Fruit fly (Drosophila melanogaster) whole organism, embryonic: ENCODE measurements around the gene BBIP1.

Source experiments
- Atf-2 ChIP-seq: fragments of 200-800 bp; sonication (Bioruptor generic); optimal IDR thresholded peaks from 2 replicates; lab custom pipeline; 2016; ENCODE audit warnings: missing biosample characterization, missing genetic modification characterization
- Awh ChIP-seq: fragments of 200-800 bp; sonication (Bioruptor generic); IDR thresholded peaks from 2 replicates; pipeline ENCODE4, ENCODE4 v1.3.6; 2022; ENCODE audit warnings: missing biosample characterization, missing genetic modification characterization
- CG10274 ChIP-seq: fragments of 200-800 bp; sonication (Bioruptor generic); optimal IDR thresholded peaks from 3 replicates; lab custom pipeline; 2017; ENCODE audit warnings: missing biosample characterization, mild to moderate bottlenecking, missing genetic modification characterization
- CG10462 ChIP-seq: fragments of 200-800 bp; sonication (Bioruptor generic); optimal IDR thresholded peaks from 2 replicates; lab custom pipeline; 2016; ENCODE audit warnings: missing biosample characterization, missing genetic modification characterization
- CG11723 ChIP-seq: fragments of 200-800 bp; sonication (Bioruptor generic); optimal IDR thresholded peaks from 2 replicates; lab custom pipeline; 2017; ENCODE audit warnings: missing biosample characterization, mild to moderate bottlenecking, missing genetic modification characterization
- CG14667 ChIP-seq: fragments of 200-800 bp; sonication (Bioruptor generic); IDR thresholded peaks from 2 replicates; pipeline ENCODE4 v1.3.6; 2022; ENCODE audit warnings: missing biosample characterization, missing genetic modification characterization
- CG14860 ChIP-seq: fragments of 200-800 bp; sonication (Bioruptor generic); IDR thresholded peaks from 3 replicates; pipeline ENCODE4 v1.3.6; 2022; ENCODE audit warnings: missing biosample characterization, missing genetic modification characterization; ENCODE audit not compliant: partially characterized antibody
- CG15011 ChIP-seq: fragments of 200-800 bp; sonication (Bioruptor generic); optimal IDR thresholded peaks from 3 replicates; lab custom pipeline; 2018; ENCODE audit warnings: missing biosample characterization, mild to moderate bottlenecking, missing genetic modification characterization
- CG15269 ChIP-seq: fragments of 200-800 bp; sonication (Bioruptor generic); optimal IDR thresholded peaks from 2 replicates; lab custom pipeline; 2018; ENCODE audit warnings: missing biosample characterization, mild to moderate bottlenecking, missing genetic modification characterization, moderate library complexity
- CG1529 ChIP-seq: fragments of 200-800 bp; sonication (Bioruptor generic); optimal IDR thresholded peaks from 3 replicates; lab custom pipeline; 2018; ENCODE audit warnings: missing biosample characterization, missing genetic modification characterization
- CG15514 ChIP-seq: fragments of 200-800 bp; sonication (Bioruptor generic); optimal IDR thresholded peaks from 3 replicates; lab custom pipeline; 2017; ENCODE audit warnings: missing biosample characterization, missing genetic modification characterization, mild to moderate bottlenecking, moderate library complexity, missing genetic modification reagents
- CG1603 ChIP-seq: fragments of 200-800 bp; sonication (Bioruptor generic); optimal IDR thresholded peaks from 2 replicates; lab custom pipeline; 2019; ENCODE audit warnings: missing biosample characterization, mild to moderate bottlenecking, missing genetic modification characterization, moderate library complexity
- CG18011 ChIP-seq: fragments of 200-800 bp; sonication (Bioruptor generic); optimal IDR thresholded peaks from 2 replicates; lab custom pipeline; 2017; ENCODE audit warnings: missing biosample characterization, missing genetic modification characterization, mild to moderate bottlenecking, moderate library complexity, missing genotype
- CG2120 ChIP-seq: fragments of 200-800 bp; sonication (Bioruptor generic); optimal IDR thresholded peaks from 3 replicates; lab custom pipeline; 2016; ENCODE audit warnings: missing biosample characterization, missing genetic modification characterization
- CG2678 ChIP-seq: fragments of 200-800 bp; sonication (Bioruptor generic); optimal IDR thresholded peaks from 3 replicates; lab custom pipeline; 2019; ENCODE audit warnings: missing biosample characterization, mild to moderate bottlenecking, missing genetic modification characterization, moderate library complexity
- CG31224 ChIP-seq: fragments of 200-800 bp; sonication (Bioruptor generic); IDR thresholded peaks from 2 replicates; pipeline ENCODE4 v1.3.6; 2022; ENCODE audit warnings: missing biosample characterization, missing genetic modification characterization
- CG34224 ChIP-seq: fragments of 200-800 bp; sonication (Bioruptor generic); IDR thresholded peaks from 3 replicates; pipeline ENCODE4 v1.3.6; 2022; ENCODE audit warnings: missing biosample characterization, missing genetic modification characterization; ENCODE audit not compliant: partially characterized antibody
- CG4328 ChIP-seq: fragments of 200-800 bp; sonication (Bioruptor generic); optimal IDR thresholded peaks from 3 replicates; lab custom pipeline; 2017; ENCODE audit warnings: missing biosample characterization, missing genetic modification reagents, missing genetic modification characterization
- Chrac-16 ChIP-seq: fragments of 200-800 bp; sonication (Bioruptor generic); optimal IDR thresholded peaks from 3 replicates; lab custom pipeline; 2016; ENCODE audit warnings: missing biosample characterization, missing genetic modification characterization
- Dek ChIP-seq: fragments of 200-800 bp; sonication (Bioruptor generic); optimal IDR thresholded peaks from 3 replicates; lab custom pipeline; 2019; ENCODE audit warnings: missing biosample characterization, mild to moderate bottlenecking, missing genetic modification characterization, moderate library complexity
- Dp ChIP-seq: fragments of 200-800 bp; sonication (Bioruptor generic); optimal IDR thresholded peaks from 2 replicates; lab custom pipeline; 2018; ENCODE audit warnings: missing biosample characterization, mild to moderate bottlenecking, missing genetic modification characterization, moderate library complexity
- Eip74EF ChIP-seq, 2 experiments: fragments of 200-800 bp in 1 of 2; fragments of >200 bp in 1 of 2; sonication (Bioruptor generic) in 1 of 2; optimal IDR thresholded peaks; 2 replicates each; lab custom pipeline; 2017 to 2019; ENCODE audit warnings: missing biosample characterization in 2 of 2, missing genetic modification characterization in 2 of 2, mild to moderate bottlenecking in 1 of 2, moderate library complexity in 1 of 2
- H15 ChIP-seq: fragments of 200-800 bp; sonication (Bioruptor generic); IDR thresholded peaks from 3 replicates; pipeline ENCODE4 v1.3.6; 2022; ENCODE audit warnings: missing biosample characterization, missing genetic modification characterization
- Hmr ChIP-seq: fragments of 200-800 bp; sonication (Bioruptor generic); optimal IDR thresholded peaks from 3 replicates; lab custom pipeline; 2017; ENCODE audit warnings: mild to moderate bottlenecking, missing biosample characterization, missing genetic modification reagents, missing genetic modification characterization
- Hsf ChIP-seq: fragments of 200-800 bp; sonication (Bioruptor generic); optimal IDR thresholded peaks from 3 replicates; lab custom pipeline; 2016; ENCODE audit warnings: missing biosample characterization, missing genetic modification characterization
- MTF-1 ChIP-seq: fragments of 200-800 bp; sonication (Bioruptor generic); optimal IDR thresholded peaks from 2 replicates; lab custom pipeline; 2018; ENCODE audit warnings: missing biosample characterization, mild to moderate bottlenecking, missing genetic modification characterization, borderline replicate concordance
- NK7.1 ChIP-seq: fragments of 200-800 bp; sonication (Bioruptor generic); optimal IDR thresholded peaks from 3 replicates; lab custom pipeline; 2016; ENCODE audit warnings: missing biosample characterization, missing genetic modification characterization
- Opbp ChIP-seq: fragments of 200-800 bp; sonication (Bioruptor generic); IDR thresholded peaks from 3 replicates; pipeline ENCODE4 v1.3.6; 2022; ENCODE audit warnings: missing biosample characterization, missing genetic modification characterization; ENCODE audit not compliant: partially characterized antibody
- PHDP ChIP-seq: fragments of 200-800 bp; sonication (Bioruptor generic); optimal IDR thresholded peaks from 3 replicates; lab custom pipeline; 2018; ENCODE audit warnings: missing biosample characterization, mild to moderate bottlenecking, missing genetic modification characterization, moderate library complexity
- Taf1 ChIP-seq: fragments of 200-800 bp; sonication (Bioruptor generic); IDR thresholded peaks from 2 replicates; pipeline ENCODE4 v1.3.6; 2022; ENCODE audit warnings: missing biosample characterization, missing genetic modification characterization
- Tbp ChIP-seq: fragments of >200 bp; optimal IDR thresholded peaks from 2 replicates; lab custom pipeline; 2018; ENCODE audit warnings: missing biosample characterization, missing genetic modification characterization
- aop ChIP-seq: fragments of 200-800 bp; sonication (Bioruptor generic); IDR thresholded peaks from 2 replicates; pipeline ENCODE4 v1.3.6; 2022; ENCODE audit warnings: missing biosample characterization, missing genetic modification characterization
- cato ChIP-seq: fragments of 200-800 bp; sonication (Bioruptor generic); optimal IDR thresholded peaks from 2 replicates; lab custom pipeline; 2016; ENCODE audit warnings: missing biosample characterization, missing genetic modification characterization, borderline replicate concordance
- cwo ChIP-seq: fragments of 200-800 bp; sonication (Bioruptor generic); optimal IDR thresholded peaks from 3 replicates; lab custom pipeline; 2017; ENCODE audit warnings: missing biosample characterization, missing genetic modification characterization, mild to moderate bottlenecking, moderate library complexity, missing genetic modification reagents
- da ChIP-seq: fragments of 200-800 bp; sonication (Bioruptor generic); optimal IDR thresholded peaks from 2 replicates; lab custom pipeline; 2016; ENCODE audit warnings: missing biosample characterization, missing genetic modification characterization
- exex ChIP-seq: fragments of 200-800 bp; sonication (Bioruptor generic); optimal IDR thresholded peaks from 4 replicates; lab custom pipeline; 2018; ENCODE audit warnings: missing biosample characterization, mild to moderate bottlenecking, missing genetic modification characterization, moderate library complexity
- h ChIP-seq: fragments of >200 bp; optimal IDR thresholded peaks from 2 replicates; lab custom pipeline; 2017
- ken ChIP-seq: fragments of 200-800 bp; sonication (Bioruptor generic); IDR thresholded peaks from 3 replicates; pipeline ENCODE4 v1.3.6; 2022; ENCODE audit warnings: missing biosample characterization, missing genetic modification characterization
- lilli ChIP-seq: fragments of 200-800 bp; sonication (Bioruptor generic); optimal IDR thresholded peaks from 3 replicates; lab custom pipeline; 2016; ENCODE audit warnings: missing biosample characterization, missing genetic modification characterization
- lola ChIP-seq, 3 experiments: fragments of >200 bp in 2 of 3; fragments of 200-800 bp in 1 of 3; sonication (Bioruptor generic) in 1 of 3; optimal IDR thresholded peaks; 2 replicates each; lab custom pipeline; 2017 to 2019; ENCODE audit warnings: missing biosample characterization in 3 of 3, missing genetic modification characterization in 3 of 3, mild to moderate bottlenecking in 1 of 3, moderate library complexity in 1 of 3
- mld ChIP-seq: fragments of 200-800 bp; sonication (Bioruptor generic); IDR thresholded peaks from 3 replicates; pipeline ENCODE4 v1.3.6; 2022; ENCODE audit warnings: missing biosample characterization, missing genetic modification characterization; ENCODE audit not compliant: partially characterized antibody
- otp ChIP-seq: fragments of 200-800 bp; sonication (Bioruptor generic); IDR thresholded peaks from 3 replicates; pipeline ENCODE4, ENCODE4 v1.3.6; 2022; ENCODE audit warnings: missing biosample characterization, missing genetic modification characterization
- p53 ChIP-seq: fragments of 200-800 bp; sonication (Bioruptor generic); optimal IDR thresholded peaks from 2 replicates; lab custom pipeline; 2016; ENCODE audit warnings: missing biosample characterization, missing genetic modification characterization
- pb ChIP-seq: fragments of 200-800 bp; sonication (Bioruptor generic); optimal IDR thresholded peaks from 3 replicates; lab custom pipeline; 2016; ENCODE audit warnings: missing biosample characterization, missing genetic modification characterization
- pfk ChIP-seq: fragments of 200-800 bp; sonication (Bioruptor generic); optimal IDR thresholded peaks from 2 replicates; lab custom pipeline; 2018; ENCODE audit warnings: missing biosample characterization, mild to moderate bottlenecking, missing genetic modification characterization, moderate library complexity
- salm ChIP-seq: fragments of 200-800 bp; sonication (Bioruptor generic); optimal IDR thresholded peaks from 2 replicates; lab custom pipeline; 2018; ENCODE audit warnings: missing biosample characterization, mild to moderate bottlenecking, missing genetic modification characterization
- sob ChIP-seq: fragments of 200-800 bp; sonication (Bioruptor generic); IDR thresholded peaks from 2 replicates; pipeline ENCODE4 v1.3.6; 2022; ENCODE audit warnings: missing biosample characterization, missing genetic modification characterization
- sqz ChIP-seq: fragments of 200-800 bp; sonication (Bioruptor generic); optimal IDR thresholded peaks from 3 replicates; lab custom pipeline; 2018; ENCODE audit warnings: missing biosample characterization, mild to moderate bottlenecking, missing genetic modification characterization
- twi ChIP-seq: fragments of 200-800 bp; optimal IDR thresholded peaks from 2 replicates; lab custom pipeline; 2019; ENCODE audit warnings: missing biosample characterization, mild to moderate bottlenecking, missing genetic modification characterization, moderate library complexity
- zen ChIP-seq: fragments of 200-800 bp; sonication (Bioruptor generic); optimal IDR thresholded peaks from 3 replicates; lab custom pipeline; 2018; ENCODE audit warnings: missing biosample characterization, mild to moderate bottlenecking, missing genetic modification characterization, moderate library complexity

Gene BBIP1

DNA sequence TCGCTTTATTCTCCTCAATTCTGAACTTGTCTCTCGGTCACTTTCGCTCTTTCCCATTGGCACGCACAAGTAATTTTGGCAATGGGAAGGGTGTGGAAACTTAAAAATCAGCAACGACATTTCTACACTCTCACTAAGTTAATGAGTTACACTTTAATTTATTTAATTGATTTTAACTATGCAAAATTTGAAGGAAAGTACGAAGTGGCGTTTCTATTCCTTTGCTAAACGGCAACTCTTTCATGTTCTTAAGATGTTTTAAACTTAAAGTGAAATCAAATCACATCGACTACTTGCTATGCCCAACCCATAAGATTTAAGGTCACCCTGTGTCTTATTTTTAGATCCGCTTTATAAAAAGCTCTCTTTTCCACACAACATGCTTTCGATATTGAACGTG, 33.8 kb upstream of the BBIP1 start (continued):
- TF ChIP-seq ken (GFP tag; lab: Robert Waterston, UW) (no peak), CG15011 (GFP tag; lab: Kevin White, UChicago) (peak; percentile 0), da (GFP tag; lab: Kevin White, UChicago) (no peak), CG15269 (peak; percentile 81), pb (GFP tag; lab: Kevin White, UChicago) (no peak), H15 (GFP tag; lab: Robert Waterston, UW) (no peak), Hmr (peak; percentile 65), sqz (GFP tag; lab: Kevin White, UChicago) (no peak), salm (tag; lab: Kevin White, UChicago) (peak; percentile 30), zen (tag; lab: Kevin White, UChicago) (no peak), cwo (peak; percentile 52), CG14667 (0 out of 2 replicates have a peak, but pooled peaks have one; percentile 39), CG18011 (GFP tag; lab: Kevin White, UChicago) (peak; percentile 27), Eip74EF (GFP tag; optimal IDR thresholded peaks at IDR 0.05; lab: Kevin White, UChicago) (no peak), pfk (no peak), aop (no peak), exex (tag; lab: Kevin White, UChicago) (no peak), PHDP (tag; lab: Kevin White, UChicago) (peak; percentile 69), lilli (GFP tag; lab: Kevin White, UChicago) (peak; percentile 67), CG1603 (tag; lab: Kevin White, UChicago) (no peak), CG4328 (GFP tag; lab: Kevin White, UChicago) (no peak), Dek (tag; lab: Kevin White, UChicago) (peak; percentile 30), CG11723 (peak; percentile 5), h (no peak), cato (GFP tag; lab: Kevin White, UChicago) (no peak), CG14860 (GFP tag; lab: Robert Waterston, UW) (no peak), Opbp (no peak), CG2120 (peak; percentile 77), Taf1 (GFP tag; lab: Robert Waterston, UW) (peak; percentile 29; the same call in 1 of the 2 replicates), twi (no peak), CG15514 (GFP tag; lab: Kevin White, UChicago) (peak; percentile 28), CG10274 (GFP tag; lab: Kevin White, UChicago) (no peak), CG34224 (no peak), CG2678 (tag; lab: Kevin White, UChicago) (peak; percentile 75), Dp (GFP tag; lab: Kevin White, UChicago) (no peak), NK7.1 (GFP tag; lab: Kevin White, UChicago) (no peak), sob (peak; percentile 74), Chrac-16 (GFP tag; lab: Kevin White, UChicago) (peak; percentile 26), otp (GFP tag; lab: Robert Waterston, UW) (no peak), Atf-2 (no peak), mld (no peak), CG1529 (GFP tag; lab: Kevin White, UChicago) (no peak), CG10462 (no peak), MTF-1 (no peak), lola (GFP tag; optimal IDR thresholded peaks at IDR 0.05; lab: Kevin White, UChicago) (no peak), Tbp (no peak), Awh (GFP tag; lab: Robert Waterston, UW) (no peak), CG31224 (GFP tag; lab: Robert Waterston, UW) (peak; percentile 43; the same call in 1 of the 2 replicates), p53 (GFP tag; lab: Kevin White, UChicago) (no peak), Hsf (GFP tag; lab: Kevin White, UChicago) (peak; percentile 34)
